Fruit fly (Drosophila melanogaster) whole organism, embryonic: Measurements from ENCODE around the gene CG14613.

Source experiments
- Awh ChIP-seq: fragments of 200-800 bp; sonication (Bioruptor generic); IDR thresholded peaks from 2 replicates; pipeline ENCODE4, ENCODE4 v1.3.6; 2022; ENCODE audit warnings: missing biosample characterization, missing genetic modification characterization
- Bgb ChIP-seq: fragments of 200-800 bp; sonication (Bioruptor generic); IDR thresholded peaks from 2 replicates; pipeline ENCODE4 v1.3.6; 2022; ENCODE audit warnings: missing biosample characterization, missing genetic modification characterization; ENCODE audit not compliant: partially characterized antibody
- Bteb2 ChIP-seq: fragments of 200-800 bp; sonication (Bioruptor generic); optimal IDR thresholded peaks from 2 replicates; lab custom pipeline; 2016; ENCODE audit warnings: missing biosample characterization, missing genetic modification characterization
- CG10274 ChIP-seq: fragments of 200-800 bp; sonication (Bioruptor generic); optimal IDR thresholded peaks from 3 replicates; lab custom pipeline; 2017; ENCODE audit warnings: missing biosample characterization, mild to moderate bottlenecking, missing genetic modification characterization
- CG11504 ChIP-seq: fragments of 200-800 bp; sonication (Bioruptor generic); optimal IDR thresholded peaks from 3 replicates; lab custom pipeline; 2019; ENCODE audit warnings: missing biosample characterization, mild to moderate bottlenecking, missing genetic modification characterization, moderate library complexity
- CG11695 ChIP-seq: fragments of 200-800 bp; sonication (Bioruptor generic); IDR thresholded peaks from 3 replicates; pipeline ENCODE4 v1.3.6; 2022; ENCODE audit warnings: missing biosample characterization, missing genetic modification characterization
- CG1233 ChIP-seq: fragments of 200-800 bp; sonication (Bioruptor generic); optimal IDR thresholded peaks from 4 replicates; lab custom pipeline; 2018; ENCODE audit warnings: missing biosample characterization, mild to moderate bottlenecking, missing genetic modification characterization
- CG12769 ChIP-seq: fragments of 200-800 bp; sonication (Bioruptor generic); optimal IDR thresholded peaks from 2 replicates; lab custom pipeline; 2019; ENCODE audit warnings: missing biosample characterization, mild to moderate bottlenecking, missing genetic modification characterization, moderate library complexity
- CG17359 ChIP-seq: fragments of 200-800 bp; sonication (Bioruptor generic); optimal IDR thresholded peaks from 3 replicates; lab custom pipeline; 2018; ENCODE audit warnings: missing biosample characterization, mild to moderate bottlenecking, missing genetic modification characterization, moderate library complexity
- CG17361 ChIP-seq: fragments of 200-800 bp; sonication (Bioruptor generic); IDR thresholded peaks from 3 replicates; pipeline ENCODE4 v1.3.6; 2022; ENCODE audit warnings: missing biosample characterization, missing genetic modification characterization
- CG2120 ChIP-seq: fragments of 200-800 bp; sonication (Bioruptor generic); optimal IDR thresholded peaks from 3 replicates; lab custom pipeline; 2016; ENCODE audit warnings: missing biosample characterization, missing genetic modification characterization
- CG2678 ChIP-seq: fragments of 200-800 bp; sonication (Bioruptor generic); optimal IDR thresholded peaks from 3 replicates; lab custom pipeline; 2019; ENCODE audit warnings: missing biosample characterization, mild to moderate bottlenecking, missing genetic modification characterization, moderate library complexity
- CG2712 ChIP-seq: fragments of 200-800 bp; optimal IDR thresholded peaks from 3 replicates; lab custom pipeline; 2019; ENCODE audit warnings: missing biosample characterization, mild to moderate bottlenecking, missing genetic modification characterization, moderate library complexity
- CG32772 ChIP-seq: fragments of 200-800 bp; sonication (Bioruptor generic); IDR thresholded peaks from 2 replicates; pipeline ENCODE4 v1.3.6; 2022; ENCODE audit warnings: missing biosample characterization, missing genetic modification characterization
- CG3281 ChIP-seq: fragments of 200-800 bp; sonication (Bioruptor generic); optimal IDR thresholded peaks from 3 replicates; lab custom pipeline; 2017; ENCODE audit warnings: missing biosample characterization, mild to moderate bottlenecking, missing genetic modification characterization
- CG3726 ChIP-seq: fragments of 200-800 bp; sonication (Bioruptor generic); IDR thresholded peaks from 3 replicates; pipeline ENCODE4, ENCODE4 v1.3.6; 2022; ENCODE audit warnings: missing biosample characterization, missing genetic modification characterization
- CG4404 ChIP-seq: fragments of 200-800 bp; sonication (Bioruptor generic); IDR thresholded peaks from 2 replicates; pipeline ENCODE4 v1.3.6; 2022; ENCODE audit warnings: missing biosample characterization, missing genetic modification characterization
- CG9817 ChIP-seq: fragments of 200-800 bp; sonication (Bioruptor generic); optimal IDR thresholded peaks from 2 replicates; lab custom pipeline; 2018; ENCODE audit warnings: missing biosample characterization, mild to moderate bottlenecking, missing genetic modification characterization, moderate library complexity
- CoRest ChIP-seq: fragments of 200-800 bp; sonication (Bioruptor generic); optimal IDR thresholded peaks from 3 replicates; lab custom pipeline; 2018; ENCODE audit warnings: missing biosample characterization, mild to moderate bottlenecking, missing genetic modification characterization, moderate library complexity
- Dip2 ChIP-seq: fragments of 200-800 bp; sonication (Bioruptor generic); IDR thresholded peaks from 2 replicates; pipeline ENCODE4 v1.3.6; 2022; ENCODE audit warnings: missing biosample characterization, missing genetic modification characterization
- Ets65A ChIP-seq: fragments of 200-800 bp; sonication (Bioruptor generic); peaks from one replicate; lab custom pipeline; 2016; ENCODE audit warnings: missing biosample characterization, missing genetic modification characterization
- Gsc ChIP-seq: fragments of 200-800 bp; sonication (Bioruptor generic); IDR thresholded peaks from 2 replicates; pipeline ENCODE4 v1.3.6; 2022; ENCODE audit warnings: missing biosample characterization, missing genetic modification characterization
- Med ChIP-seq: fragments of 200-800 bp; sonication (Bioruptor generic); peaks from one replicate; lab custom pipeline; 2016; ENCODE audit warnings: missing biosample characterization, missing genetic modification characterization, mild to moderate bottlenecking, inconsistent platforms, moderate library complexity
- Ptx1 ChIP-seq: fragments of 200-800 bp; sonication (Bioruptor generic); IDR thresholded peaks from 2 replicates; pipeline ENCODE4 v1.3.6; 2022; ENCODE audit warnings: missing biosample characterization, missing genetic modification characterization
- Rfx ChIP-seq: fragments of 200-800 bp; sonication (Bioruptor generic); IDR thresholded peaks from 2 replicates; pipeline ENCODE4 v1.3.6; 2022; ENCODE audit warnings: missing biosample characterization, missing genetic modification characterization
- Sox100B ChIP-seq: fragments of 200-800 bp; sonication (Bioruptor generic); optimal IDR thresholded peaks from 3 replicates; lab custom pipeline; 2018; ENCODE audit warnings: missing biosample characterization, mild to moderate bottlenecking, missing genetic modification characterization
- Spps ChIP-seq: fragments of 200-800 bp; sonication (Bioruptor generic); optimal IDR thresholded peaks from 2 replicates; lab custom pipeline; 2018; ENCODE audit warnings: missing biosample characterization, mild to moderate bottlenecking, missing genetic modification characterization
- bsh ChIP-seq, 2 experiments: fragments of 200-800 bp; sonication (Bioruptor generic); optimal IDR thresholded peaks; 2 replicates each; lab custom pipeline; 2017 to 2018; ENCODE audit warnings: mild to moderate bottlenecking in 2 of 2, missing biosample characterization in 2 of 2, missing genetic modification characterization in 2 of 2, moderate library complexity in 1 of 2
- chinmo ChIP-seq: fragments of 200-800 bp; sonication (Bioruptor generic); IDR thresholded peaks from 4 replicates; pipeline ENCODE4 v1.3.6; 2022; ENCODE audit warnings: missing biosample characterization, missing genetic modification characterization; ENCODE audit not compliant: partially characterized antibody
- crp ChIP-seq, 2 experiments: fragments of 200-800 bp; sonication (Bioruptor generic); optimal IDR thresholded peaks; 2 replicates in 1 of 2; 3 replicates in 1 of 2; lab custom pipeline; 2017; ENCODE audit warnings: missing biosample characterization in 2 of 2, missing genetic modification characterization in 2 of 2, mild to moderate bottlenecking in 1 of 2, moderate library complexity in 1 of 2
- fd3F ChIP-seq: fragments of 200-800 bp; sonication (Bioruptor generic); optimal IDR thresholded peaks from 2 replicates; lab custom pipeline; 2018; ENCODE audit warnings: missing biosample characterization, mild to moderate bottlenecking, missing genetic modification characterization, moderate library complexity
- gem ChIP-seq: fragments of 200-800 bp; sonication (Bioruptor generic); optimal IDR thresholded peaks from 2 replicates; lab custom pipeline; 2019; ENCODE audit warnings: missing biosample characterization, mild to moderate bottlenecking, missing genetic modification characterization, moderate library complexity
- grau ChIP-seq: fragments of 200-800 bp; optimal IDR thresholded peaks from 3 replicates; lab custom pipeline; 2019; ENCODE audit warnings: missing biosample characterization, mild to moderate bottlenecking, missing genetic modification characterization, moderate library complexity
- ham ChIP-seq: fragments of 200-800 bp; sonication (Bioruptor generic); IDR thresholded peaks from 2 replicates; pipeline ENCODE4 v1.3.6; 2022; ENCODE audit warnings: missing biosample characterization, missing genetic modification characterization
- lilli ChIP-seq: fragments of 200-800 bp; sonication (Bioruptor generic); optimal IDR thresholded peaks from 3 replicates; lab custom pipeline; 2016; ENCODE audit warnings: missing biosample characterization, missing genetic modification characterization
- onecut ChIP-seq: fragments of 200-800 bp; sonication (Bioruptor generic); IDR thresholded peaks from 2 replicates; pipeline ENCODE4 v1.3.6; 2022; ENCODE audit warnings: missing biosample characterization, missing genetic modification characterization
- row ChIP-seq: fragments of 200-800 bp; sonication (Bioruptor generic); IDR thresholded peaks from 3 replicates; pipeline ENCODE4 v1.3.6; 2022; ENCODE audit warnings: missing biosample characterization, missing genetic modification characterization
- sd ChIP-seq: fragments of 200-800 bp; sonication (Bioruptor generic); optimal IDR thresholded peaks from 3 replicates; lab custom pipeline; 2018; ENCODE audit warnings: missing biosample characterization, mild to moderate bottlenecking, missing genetic modification characterization, moderate library complexity
- sens ChIP-seq: fragments of 200-800 bp; sonication (Bioruptor generic); peaks from one replicate; lab custom pipeline; 2016; ENCODE audit warnings: missing biosample characterization, missing genetic modification characterization
- sisA ChIP-seq: fragments of 200-800 bp; sonication (Bioruptor generic); IDR thresholded peaks from 2 replicates; pipeline ENCODE4 v1.3.6; 2022; ENCODE audit warnings: missing biosample characterization, missing genetic modification characterization
- slbo ChIP-seq: fragments of 200-800 bp; sonication (Bioruptor generic); IDR thresholded peaks from 2 replicates; pipeline ENCODE4 v1.3.6; 2022; ENCODE audit warnings: missing biosample characterization, missing genetic modification characterization
- stc ChIP-seq: fragments of 200-800 bp; sonication (Bioruptor generic); IDR thresholded peaks from 2 replicates; pipeline ENCODE4 v1.3.6; 2022; ENCODE audit warnings: missing biosample characterization, missing genetic modification characterization
- ttk ChIP-seq: fragments of 200-800 bp; sonication (Bioruptor generic); IDR thresholded peaks from 2 replicates; pipeline ENCODE4 v2.1.2; 2022; ENCODE audit warnings: missing biosample characterization, missing genetic modification characterization
- vvl ChIP-seq: fragments of 200-800 bp; sonication (Bioruptor generic); IDR thresholded peaks from 2 replicates; pipeline ENCODE4 v1.3.6; 2022; ENCODE audit warnings: missing biosample characterization, missing genetic modification characterization
- wek ChIP-seq: fragments of 200-800 bp; sonication (Bioruptor generic); optimal IDR thresholded peaks from 3 replicates; lab custom pipeline; 2018; ENCODE audit warnings: missing biosample characterization, mild to moderate bottlenecking, missing genetic modification characterization, moderate library complexity

CG14613 gene

dm6 chrX:22477689-22478590, 6.1 kb upstream of the CG14613 start:
- TF ChIP-seq Dip2 (GFP tag; lab: Robert Waterston, UW) (no peak), Gsc (no peak), sd (peak; percentile 21), fd3F (GFP tag; lab: Kevin White, UChicago) (peak; percentile 12), bsh (GFP tag; optimal IDR thresholded peaks at IDR 0.05; lab: Kevin White, UChicago) (no peak), CG17361 (GFP tag; lab: Robert Waterston, UW) (no peak), row (peak; percentile 23; the same call in 1 of the 3 replicates), CG10274 (GFP tag; lab: Kevin White, UChicago) (no peak), ham (no peak), Med (GFP tag; lab: Kevin White, UChicago) (peak; percentile 59), CG2712 (tag; lab: Kevin White, UChicago) (peak; percentile 7), grau (tag; lab: Kevin White, UChicago) (peak; percentile 64), CG12769 (tag; lab: Kevin White, UChicago) (peak; percentile 0), CG11504 (tag; lab: Kevin White, UChicago) (no peak), Spps (tag; lab: Kevin White, UChicago) (no peak), Rfx (peak; percentile 11; the same call in 1 of the 2 replicates), Ptx1 (0 out of 2 replicates have a peak, but pooled peaks have one; percentile 10), CG11695 (GFP tag; lab: Robert Waterston, UW) (peak; percentile 73), slbo (GFP tag; lab: Robert Waterston, UW) (peak; percentile 17; the same call in 1 of the 2 replicates), CG3281 (GFP tag; lab: Kevin White, UChicago) (peak; percentile 32), Bgb (GFP tag; lab: Robert Waterston, UW) (0 out of 2 replicates have a peak, but pooled peaks have one; percentile 10), crp (GFP tag; optimal IDR thresholded peaks at IDR 0.05; lab: Kevin White, UChicago) (peak in 1 of 2 experiments; percentile 16), ttk (no peak), CG17359 (tag; lab: Kevin White, UChicago) (peak; percentile 4), Awh (GFP tag; lab: Robert Waterston, UW) (no peak), gem (tag; lab: Kevin White, UChicago) (peak; percentile 20), CG9817 (tag; lab: Kevin White, UChicago) (no peak), wek (no peak), Bteb2 (GFP tag; lab: Kevin White, UChicago) (no peak), Ets65A (peak; percentile 4), lilli (GFP tag; lab: Kevin White, UChicago) (peak; percentile 18), CoRest (tag; lab: Kevin White, UChicago) (peak; percentile 18), Sox100B (no peak), sisA (GFP tag; lab: Robert Waterston, UW) (no peak), CG2678 (tag; lab: Kevin White, UChicago) (peak; percentile 30), CG1233 (no peak), sens (GFP tag; lab: Kevin White, UChicago) (peak; percentile 83), CG2120 (GFP tag; lab: Kevin White, UChicago) (peak; percentile 41), onecut (GFP tag; lab: Robert Waterston, UW) (no peak), CG32772 (GFP tag; lab: Robert Waterston, UW) (peak; percentile 38; the same call in 1 of the 2 replicates), chinmo (GFP tag; lab: Robert Waterston, UW) (peak; percentile 57; the same call in 1 of the 4 replicates), stc (GFP tag; lab: Robert Waterston, UW) (no peak), CG3726 (no peak), vvl (peak; percentile 66), CG4404 (GFP tag; lab: Robert Waterston, UW) (no peak)
